Fruit fly (Drosophila melanogaster) whole organism, wandering third instar larva: ENCODE results near the gene Polr1D.

Experiments
- Abd-B ChIP-seq: fragments of >200 bp; optimal IDR thresholded peaks from 2 replicates; lab custom pipeline; 2017; ENCODE audit warnings: missing biosample characterization, missing genetic modification characterization
- CG32264 ChIP-seq: fragments of 200-800 bp; sonication (Bioruptor generic); optimal IDR thresholded peaks from 2 replicates; lab custom pipeline; 2016; ENCODE audit warnings: missing biosample characterization, missing genetic modification characterization
- CG9705 ChIP-seq: fragments of 200-800 bp; sonication (Bioruptor generic); optimal IDR thresholded peaks from 2 replicates; lab custom pipeline; 2018; ENCODE audit warnings: missing biosample characterization, mild to moderate bottlenecking, missing genetic modification characterization
- CrebA ChIP-seq: fragments of 200-800 bp; sonication (Bioruptor generic); optimal IDR thresholded peaks from 2 replicates; lab custom pipeline; 2016; ENCODE audit warnings: missing biosample characterization, mild to moderate bottlenecking, missing genetic modification characterization, borderline replicate concordance
- Dif ChIP-seq: fragments of 200-275, 200-300 bp; sonication (Bioruptor generic); optimal IDR thresholded peaks from 2 replicates; lab custom pipeline; 2018; ENCODE audit warnings: missing biosample characterization, missing genetic modification characterization; ENCODE audit not compliant: partially characterized antibody
- GATAd ChIP-seq: sonication (Bioruptor generic); optimal IDR thresholded peaks from 2 replicates; lab custom pipeline; 2016; ENCODE audit warnings: missing biosample characterization, missing genetic modification characterization
- HLH106 ChIP-seq: fragments of 200-800 bp; optimal IDR thresholded peaks from 3 replicates; lab custom pipeline; 2019; ENCODE audit warnings: missing biosample characterization, mild to moderate bottlenecking, missing genetic modification characterization, moderate library complexity
- Hnf4 ChIP-seq: fragments of 200-800 bp; sonication (Bioruptor generic); optimal IDR thresholded peaks from 2 replicates; lab custom pipeline; 2016; ENCODE audit warnings: missing biosample characterization, mild to moderate bottlenecking, missing genetic modification characterization
- Hr83 ChIP-seq: fragments of 200-300 bp; sonication (Bioruptor generic); optimal IDR thresholded peaks from 2 replicates; lab custom pipeline; 2016; ENCODE audit warnings: missing biosample characterization, mild to moderate bottlenecking, missing genetic modification characterization, moderate library complexity; ENCODE audit not compliant: poor library complexity, severe bottlenecking
- Jra ChIP-seq: sonication (Bioruptor generic); optimal IDR thresholded peaks from 2 replicates; lab custom pipeline; 2016; ENCODE audit warnings: missing biosample characterization, missing genetic modification characterization
- Mio ChIP-seq: sonication (Bioruptor generic); optimal IDR thresholded peaks from 2 replicates; lab custom pipeline; 2016; ENCODE audit warnings: missing biosample characterization, missing genetic modification characterization
- Myc ChIP-seq: fragments of >200 bp; optimal IDR thresholded peaks from 2 replicates; lab custom pipeline; 2017
- N ChIP-seq: fragments of >200 bp; optimal IDR thresholded peaks from 2 replicates; lab custom pipeline; 2018; ENCODE audit warnings: missing biosample characterization, missing external identifiers, missing genetic modification characterization
- OdsH ChIP-seq: fragments of 200-800 bp; sonication (Bioruptor generic); optimal IDR thresholded peaks from 2 replicates; lab custom pipeline; 2016; ENCODE audit warnings: missing biosample characterization, mild to moderate bottlenecking, missing genetic modification characterization
- Rel ChIP-seq, 2 experiments: fragments of 200-800 bp; sonication (Bioruptor generic) in 1 of 2; optimal IDR thresholded peaks; 2 replicates in 1 of 2; 3 replicates in 1 of 2; lab custom pipeline; 2016 to 2019; ENCODE audit warnings: mild to moderate bottlenecking in 2 of 2, missing biosample characterization in 2 of 2, missing genetic modification characterization in 2 of 2, moderate library complexity in 1 of 2
- Vsx2 ChIP-seq: fragments of 200-300, 225-300 bp; sonication (Bioruptor generic); optimal IDR thresholded peaks from 2 replicates; lab custom pipeline; 2018; ENCODE audit warnings: missing biosample characterization, missing genetic modification characterization; ENCODE audit not compliant: partially characterized antibody
- brk ChIP-seq: fragments of 200-800 bp; sonication (Bioruptor generic); optimal IDR thresholded peaks from 2 replicates; lab custom pipeline; 2016; ENCODE audit warnings: missing biosample characterization, mild to moderate bottlenecking, missing genetic modification characterization
- dmrt93B ChIP-seq: fragments of 200-800 bp; sonication (Bioruptor generic); optimal IDR thresholded peaks from 2 replicates; lab custom pipeline; 2018; ENCODE audit warnings: missing biosample characterization, mild to moderate bottlenecking, missing genetic modification characterization
- dsf ChIP-seq: sonication (Bioruptor generic); optimal IDR thresholded peaks from 2 replicates; lab custom pipeline; 2016; ENCODE audit warnings: missing biosample characterization, missing genetic modification characterization, borderline replicate concordance
- ey ChIP-seq: fragments of 200-800 bp; sonication (Bioruptor generic); optimal IDR thresholded peaks from 2 replicates; lab custom pipeline; 2016; ENCODE audit warnings: missing biosample characterization, missing genetic modification characterization
- foxo ChIP-seq, 2 experiments: fragments of 200-800 bp; sonication (Bioruptor generic); optimal IDR thresholded peaks; 2 replicates in 1 of 2; 3 replicates in 1 of 2; lab custom pipeline; 2016 to 2017; ENCODE audit warnings: missing biosample characterization in 2 of 2, missing genetic modification characterization in 2 of 2
- fru ChIP-seq: fragments of 200-800 bp; sonication (Bioruptor generic); optimal IDR thresholded peaks from 3 replicates; lab custom pipeline; 2016; ENCODE audit warnings: missing biosample characterization, mild to moderate bottlenecking, missing genetic modification characterization
- h ChIP-seq: fragments of 200-800 bp; sonication (Bioruptor generic); optimal IDR thresholded peaks from 3 replicates; lab custom pipeline; 2016; ENCODE audit warnings: missing biosample characterization, mild to moderate bottlenecking, missing genetic modification characterization
- jim ChIP-seq: fragments of 175-275, 200-325 bp; sonication (Bioruptor generic); optimal IDR thresholded peaks from 2 replicates; lab custom pipeline; 2016; ENCODE audit warnings: missing biosample characterization, mild to moderate bottlenecking, missing genetic modification characterization
- psq ChIP-seq: fragments of 200-800 bp; sonication (Bioruptor generic); optimal IDR thresholded peaks from 3 replicates; lab custom pipeline; 2017; ENCODE audit warnings: missing biosample characterization, mild to moderate bottlenecking, missing genetic modification characterization, moderate library complexity
- rgr ChIP-seq: fragments of 200-800 bp; sonication (Bioruptor generic); optimal IDR thresholded peaks from 3 replicates; lab custom pipeline; 2016; ENCODE audit warnings: missing biosample characterization, mild to moderate bottlenecking, missing genetic modification characterization
- sage ChIP-seq: fragments of 200-800 bp; sonication (Bioruptor generic); optimal IDR thresholded peaks from 2 replicates; lab custom pipeline; 2016; ENCODE audit warnings: missing biosample characterization, mild to moderate bottlenecking, missing genetic modification characterization
- usp ChIP-seq: fragments of >200 bp; optimal IDR thresholded peaks from 2 replicates; lab custom pipeline; 2017; ENCODE audit warnings: missing biosample characterization, missing genetic modification characterization
- woc ChIP-seq: sonication (Bioruptor generic); optimal IDR thresholded peaks from 2 replicates; lab custom pipeline; 2016; ENCODE audit warnings: missing biosample characterization, mild to moderate bottlenecking, missing genetic modification characterization

The Polr1D gene

DNA sequence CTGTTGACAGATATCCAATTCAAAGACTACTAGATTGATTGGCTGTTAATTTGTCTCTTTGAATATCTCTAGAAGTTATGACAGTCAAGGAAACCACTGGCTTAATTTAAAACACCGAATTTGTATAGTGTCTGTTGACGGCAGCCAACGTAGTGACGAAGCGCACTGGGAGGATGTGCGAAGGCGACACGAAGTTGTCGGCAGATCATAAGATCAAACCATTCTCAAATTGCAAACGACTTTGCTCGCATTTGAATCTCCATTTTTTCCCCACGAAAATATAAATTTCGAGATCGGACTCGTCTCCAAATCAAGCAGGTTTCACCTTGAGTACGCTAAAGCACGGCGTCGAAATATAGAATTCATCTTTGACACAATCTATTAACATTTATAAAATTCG lies 47.7 kb upstream of the Polr1D start, which contains the start of gene CG42688:
CG42688 (minus strand) TSS at position 101 of the 400 bp plus-strand sequence.
- TF ChIP-seq foxo (GFP tag; optimal IDR thresholded peaks at IDR 0.05; lab: Kevin White, UChicago) (no peak), GATAd (no peak), rgr (GFP tag; lab: Kevin White, UChicago) (no peak), psq (no peak), fru (GFP tag; lab: Kevin White, UChicago) (no peak), dmrt93B (GFP tag; lab: Kevin White, UChicago) (no peak), Vsx2 (GFP tag; lab: Kevin White, UChicago) (no peak), brk (GFP tag; lab: Kevin White, UChicago) (no peak), Myc (no peak), CG9705 (no peak), Hnf4 (GFP tag; lab: Kevin White, UChicago) (no peak), woc (GFP tag; lab: Kevin White, UChicago) (no peak), ey (GFP tag; lab: Kevin White, UChicago) (no peak), h (GFP tag; lab: Kevin White, UChicago) (no peak), Mio (GFP tag; lab: Kevin White, UChicago) (no peak), OdsH (no peak)

DNA sequence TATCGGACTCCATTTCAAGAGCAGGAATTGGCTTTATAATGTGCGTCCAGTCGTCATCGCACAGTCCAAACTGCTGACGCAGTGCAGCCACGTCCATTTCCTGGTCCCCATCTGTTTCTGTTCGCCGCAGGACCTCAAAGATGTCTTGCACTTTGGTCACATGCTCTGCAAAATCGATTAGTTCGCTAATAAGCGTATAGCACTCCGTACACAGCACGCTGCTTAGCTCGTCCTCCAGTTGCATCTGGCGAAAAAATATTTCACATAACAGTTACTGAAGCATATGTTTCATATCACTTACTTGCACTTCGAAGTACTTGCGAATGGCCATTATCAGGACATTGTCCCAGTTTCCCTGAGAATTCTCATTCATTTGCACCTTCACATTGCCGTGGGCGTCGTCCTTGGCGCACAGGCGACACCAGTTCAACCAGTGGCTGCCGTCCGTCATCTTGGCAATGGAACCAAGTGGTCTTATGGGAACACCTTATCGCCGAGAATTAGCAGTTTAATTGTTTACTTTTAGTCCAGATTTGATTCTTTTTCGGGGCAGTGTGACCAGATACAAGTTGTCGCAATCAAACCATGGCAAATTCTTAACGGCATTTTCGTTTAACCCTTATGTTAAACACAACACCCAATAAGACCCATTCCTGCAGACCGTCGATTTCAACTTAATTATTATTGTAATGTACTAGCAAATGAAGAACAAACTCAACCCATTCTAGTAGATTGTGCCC lies 46.3 kb upstream of the Polr1D start, which contains the start of gene CG17568:
CG17568 (minus strand) TSS at position 550 of the 740 bp plus-strand sequence.
- TF ChIP-seq Mio (GFP tag; lab: Kevin White, UChicago) (no peak), CrebA (no peak), jim (GFP tag; lab: Kevin White, UChicago) (no peak), woc (GFP tag; lab: Kevin White, UChicago) (peak; percentile 57), Hnf4 (GFP tag; lab: Kevin White, UChicago) (no peak), foxo (GFP tag; optimal IDR thresholded peaks at IDR 0.05; lab: Kevin White, UChicago) (peak in 1 of 2 experiments; percentile 2), OdsH (no peak), sage (GFP tag; lab: Kevin White, UChicago) (no peak), Abd-B (GFP tag; lab: Kevin White, UChicago) (no peak), Hr83 (GFP tag; lab: Kevin White, UChicago) (no peak), CG9705 (no peak), rgr (GFP tag; lab: Kevin White, UChicago) (no peak)

DNA sequence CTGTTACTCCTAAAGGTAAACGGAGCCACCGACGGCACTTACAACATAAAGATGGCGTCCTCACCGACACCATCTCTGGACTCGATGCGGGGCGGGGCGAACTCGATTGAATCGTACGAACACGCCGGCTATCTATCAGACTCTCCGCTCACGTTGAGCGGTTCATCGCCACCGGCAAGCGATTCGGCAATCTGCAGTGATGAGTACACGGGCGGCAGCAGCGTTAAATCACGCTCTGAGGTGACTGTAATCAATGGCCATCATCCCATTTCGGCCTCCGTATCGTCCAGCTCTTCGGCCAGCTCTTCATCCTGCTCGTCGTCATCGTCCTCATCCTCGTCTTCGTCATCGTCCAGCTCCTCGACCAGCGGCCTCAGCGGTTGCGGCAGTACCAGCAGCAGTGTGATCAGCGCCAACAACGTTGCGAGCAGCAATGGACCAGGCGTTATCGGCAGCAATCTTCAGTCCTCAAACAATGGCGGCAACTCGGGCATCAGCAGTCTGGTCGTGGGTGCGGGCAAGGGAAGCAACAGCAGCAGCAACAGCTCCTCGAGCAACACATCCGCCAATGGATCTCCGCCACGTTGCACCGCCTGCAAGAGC lies 33.2 kb upstream of the Polr1D start:
- TF ChIP-seq CrebA (no peak), ey (GFP tag; lab: Kevin White, UChicago) (no peak), fru (GFP tag; lab: Kevin White, UChicago) (no peak), Myc (no peak), Jra (no peak), woc (GFP tag; lab: Kevin White, UChicago) (no peak), dsf (GFP tag; lab: Kevin White, UChicago) (no peak), HLH106 (no peak), N (no peak)

DNA sequence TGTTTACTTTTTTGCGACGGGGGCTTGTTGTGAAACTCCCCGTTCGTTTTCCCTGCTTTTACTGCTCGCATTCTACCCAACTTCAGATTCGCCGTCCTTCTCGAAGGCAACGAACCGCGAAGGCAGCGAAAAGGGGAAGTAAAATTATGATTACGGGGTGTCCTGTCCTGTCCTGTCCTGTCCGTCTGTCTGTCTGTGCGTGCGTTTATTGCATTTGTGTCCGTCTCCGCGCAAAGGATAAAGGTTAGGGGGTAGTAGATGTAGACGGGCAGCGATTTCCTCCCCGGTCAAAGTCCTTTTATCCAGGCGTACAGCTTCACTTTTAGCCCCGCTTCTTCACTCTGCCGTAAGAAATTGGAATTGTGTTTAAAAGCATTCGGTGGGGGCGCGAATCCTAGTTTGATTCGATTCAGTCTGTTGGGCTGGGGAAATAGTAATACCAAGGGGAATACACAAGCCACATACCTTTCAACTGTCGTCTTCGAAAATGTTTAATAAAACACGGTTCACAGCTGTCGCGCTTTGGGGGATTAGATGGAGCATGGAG lies 32.2 kb upstream of the Polr1D start:
- no peak for TF ChIP-seq Rel (GFP tag; optimal IDR thresholded peaks at IDR 0.05; lab: Kevin White, UChicago)
- no peak for TF ChIP-seq Rel (tag; optimal IDR thresholded peaks at IDR 0.05; lab: Kevin White, UChicago)
- TF ChIP-seq Jra = no peak
- TF ChIP-seq OdsH = no peak
- TF ChIP-seq Vsx2 (GFP tag; lab: Kevin White, UChicago) = no peak
- no peak for TF ChIP-seq Myc
- TF ChIP-seq CG32264 = no peak
- no peak for TF ChIP-seq jim (GFP tag; lab: Kevin White, UChicago)
- TF ChIP-seq Hnf4 (GFP tag; lab: Kevin White, UChicago) = no peak
- TF ChIP-seq foxo (GFP tag; optimal IDR thresholded peaks at IDR 0.05; lab: Kevin White, UChicago) = no peak
- no peak for TF ChIP-seq psq
- TF ChIP-seq brk (GFP tag; lab: Kevin White, UChicago) = no peak
- no peak for TF ChIP-seq dmrt93B (GFP tag; lab: Kevin White, UChicago)

DNA sequence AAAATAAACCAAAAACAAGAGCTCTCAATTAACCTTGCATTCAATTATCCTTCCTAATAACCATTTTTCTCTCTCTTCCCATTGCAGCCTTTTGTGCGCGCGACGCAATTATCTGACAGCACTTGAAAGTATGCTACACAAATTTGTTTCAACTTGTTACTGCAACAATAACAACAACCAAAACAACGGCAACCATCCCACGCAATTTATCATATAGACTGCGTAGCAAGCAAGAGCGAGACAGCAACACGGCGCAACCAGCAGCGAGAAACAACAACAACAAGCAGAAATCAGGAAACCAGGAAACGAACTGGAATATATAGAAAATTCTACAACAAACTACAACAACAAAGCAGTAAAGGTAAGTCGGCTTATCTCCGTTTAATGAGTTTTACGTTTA lies 31.0 kb upstream of the Polr1D start:
- TF ChIP-seq Vsx2 (GFP tag; lab: Kevin White, UChicago) (peak; percentile 72), Dif (GFP tag; lab: Kevin White, UChicago) (no peak), ey (GFP tag; lab: Kevin White, UChicago) (no peak), Hr83 (GFP tag; lab: Kevin White, UChicago) (peak; percentile 20), usp (no peak), Myc (peak; percentile 89), N (peak; percentile 94)
